Worm (Caenorhabditis elegans) whole organism, early embryonic: ENCODE data around the gene T24E12.13.

ENCODE experiments used
- F13C5.2 ChIP-seq: sonication (generic microtip); optimal IDR thresholded peaks from 2 replicates; lab custom pipeline; 2017; ENCODE audit warnings: mild to moderate bottlenecking, missing genetic modification characterization, inconsistent platforms, missing compliant biosample characterization
- ama-1 ChIP-seq: fragments of 150-350 bp; optimal IDR thresholded peaks from 2 replicates; lab custom pipeline; 2014
- ceh-13 ChIP-seq: fragments of 200-800 bp; sonication (Bioruptor generic); optimal IDR thresholded peaks from 2 replicates; lab custom pipeline; 2018; ENCODE audit warnings: mild to moderate bottlenecking, missing genetic modification characterization, missing compliant biosample characterization
- ceh-36 ChIP-seq: sonication (generic microtip); optimal IDR thresholded peaks from 2 replicates; lab custom pipeline; 2016; ENCODE audit warnings: missing genetic modification characterization, inconsistent platforms, missing compliant biosample characterization
- flt-1 ChIP-seq: fragments of 200-800 bp; sonication (Bioruptor generic); IDR thresholded peaks from 2 replicates; pipeline ENCODE4 v1.3.6; 2022; ENCODE audit warnings: missing genetic modification characterization, missing compliant biosample characterization
- pes-1 ChIP-seq: fragments of 200-800 bp; sonication (Bioruptor generic); IDR thresholded peaks from 2 replicates; pipeline ENCODE4 v1.3.6; 2022; ENCODE audit warnings: missing genetic modification reagents, missing genetic modification characterization, missing compliant biosample characterization
- scrt-1 ChIP-seq: fragments of 200-800 bp; sonication (Bioruptor generic); IDR thresholded peaks from 2 replicates; pipeline ENCODE4 v1.3.6; 2022; ENCODE audit warnings: missing genetic modification characterization, missing compliant biosample characterization
- sea-1 ChIP-seq: fragments of 200-800 bp; sonication (Bioruptor generic); conservative IDR thresholded peaks from 2 replicates; pipeline ENCODE4 v1.3.6; 2022; ENCODE audit warnings: missing genetic modification characterization, missing compliant biosample characterization
- tbx-37 ChIP-seq: fragments of 200-800 bp; sonication (Bioruptor generic); conservative IDR thresholded peaks from 2 replicates; pipeline ENCODE4 v1.3.6; 2022; ENCODE audit warnings: missing genetic modification reagents, missing genetic modification characterization, missing compliant biosample characterization

DNA sequence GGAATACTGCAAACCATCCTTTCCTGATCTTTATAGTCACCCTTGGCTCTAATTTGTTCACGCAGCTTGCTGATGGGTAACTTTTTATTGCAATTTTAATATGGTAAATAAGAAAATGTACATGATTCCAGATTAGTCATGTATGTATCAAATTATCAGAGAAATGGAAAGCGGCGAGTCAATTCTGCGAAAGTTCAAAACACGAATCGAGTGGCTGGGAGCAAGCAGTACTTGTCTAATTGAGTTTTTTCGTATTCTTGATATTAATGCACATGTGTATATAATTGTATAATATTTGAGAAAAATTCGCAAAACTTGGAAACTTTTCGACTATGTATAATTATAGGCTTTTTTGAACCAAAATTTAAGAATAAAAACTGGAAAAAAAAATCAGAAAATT is 28.2 kb upstream of the T24E12.13 start, which contains the start of gene T24E12.12:
- no peak for TF ChIP-seq ama-1
- TF ChIP-seq tbx-37 (GFP tag; lab: Robert Waterston, UW): no peak
- TF ChIP-seq scrt-1 (GFP tag; lab: Robert Waterston, UW): no peak
- TF ChIP-seq flt-1: no peak
- TF ChIP-seq ceh-13 (GFP tag; lab: Kevin White, UChicago): no peak
- TF ChIP-seq pes-1: no peak
- no peak for TF ChIP-seq ceh-36 (tag; lab: Kevin White, UChicago)
- TF ChIP-seq F13C5.2 (tag; lab: Kevin White, UChicago): no peak
- no peak for TF ChIP-seq sea-1 (GFP tag; lab: Robert Waterston, UW)
